Fruit fly (Drosophila melanogaster) whole organism, embryonic: ENCODE data around the gene Tg.

Experiments
- CG1024 ChIP-seq: fragments of 200-800 bp; sonication (Bioruptor generic); IDR thresholded peaks from 2 replicates; pipeline ENCODE4 v1.3.6; 2022; ENCODE audit warnings: missing biosample characterization, missing genetic modification characterization
- CG10462 ChIP-seq: fragments of 200-800 bp; sonication (Bioruptor generic); optimal IDR thresholded peaks from 2 replicates; lab custom pipeline; 2016; ENCODE audit warnings: missing biosample characterization, missing genetic modification characterization
- CG11085 ChIP-seq: fragments of 200-800 bp; sonication (Bioruptor generic); IDR thresholded peaks from 2 replicates; pipeline ENCODE4 v1.3.6; 2022; ENCODE audit warnings: missing biosample characterization, missing genetic modification characterization
- CG11560 ChIP-seq: fragments of 200-800 bp; sonication (Bioruptor generic); IDR thresholded peaks from 3 replicates; pipeline ENCODE4 v1.3.6; 2022; ENCODE audit warnings: missing biosample characterization, missing genetic modification characterization
- CG12659 ChIP-seq: fragments of 200-800 bp; sonication (Bioruptor generic); optimal IDR thresholded peaks from 3 replicates; lab custom pipeline; 2017; ENCODE audit warnings: mild to moderate bottlenecking, missing biosample characterization, missing genetic modification reagents, missing genetic modification characterization
- CG13287 ChIP-seq: fragments of 200-800 bp; sonication (Bioruptor generic); IDR thresholded peaks from 2 replicates; pipeline ENCODE4 v1.3.6; 2022; ENCODE audit warnings: missing biosample characterization, missing genetic modification characterization; ENCODE audit not compliant: partially characterized antibody
- CG13894 ChIP-seq: fragments of 200-800 bp; sonication (Bioruptor generic); optimal IDR thresholded peaks from 3 replicates; lab custom pipeline; 2018; ENCODE audit warnings: missing biosample characterization, mild to moderate bottlenecking, missing genetic modification characterization, moderate library complexity
- CG14441 ChIP-seq: fragments of 200-800 bp; sonication (Bioruptor generic); IDR thresholded peaks from 2 replicates; pipeline ENCODE4 v1.3.6; 2022; ENCODE audit warnings: missing biosample characterization, missing genetic modification characterization
- CG14710 ChIP-seq: fragments of 200-800 bp; sonication (Bioruptor generic); optimal IDR thresholded peaks from 3 replicates; lab custom pipeline; 2019; ENCODE audit warnings: missing biosample characterization, mild to moderate bottlenecking, missing genetic modification characterization, moderate library complexity
- CG15601 ChIP-seq: fragments of 200-800 bp; sonication (Bioruptor generic); optimal IDR thresholded peaks from 3 replicates; lab custom pipeline; 2019; ENCODE audit warnings: missing biosample characterization, mild to moderate bottlenecking, missing genetic modification characterization, moderate library complexity
- CG18011 ChIP-seq: fragments of 200-800 bp; sonication (Bioruptor generic); optimal IDR thresholded peaks from 2 replicates; lab custom pipeline; 2017; ENCODE audit warnings: missing biosample characterization, missing genetic modification characterization, mild to moderate bottlenecking, moderate library complexity, missing genotype
- CG3281 ChIP-seq: fragments of 200-800 bp; sonication (Bioruptor generic); optimal IDR thresholded peaks from 3 replicates; lab custom pipeline; 2017; ENCODE audit warnings: missing biosample characterization, mild to moderate bottlenecking, missing genetic modification characterization
- CG34422 ChIP-seq: fragments of 200-800 bp; sonication (Bioruptor generic); IDR thresholded peaks from 3 replicates; pipeline ENCODE4 v1.3.6; 2022; ENCODE audit warnings: missing biosample characterization, missing genetic modification characterization
- CG3995 ChIP-seq: fragments of 200-800 bp; sonication (Bioruptor generic); optimal IDR thresholded peaks from 3 replicates; lab custom pipeline; 2016; ENCODE audit warnings: missing biosample characterization, missing genetic modification characterization
- CG5953 ChIP-seq: fragments of 200-800 bp; sonication (Bioruptor generic); IDR thresholded peaks from 2 replicates; pipeline ENCODE4 v1.3.6; 2022; ENCODE audit warnings: missing biosample characterization, missing genetic modification characterization
- CG6765 ChIP-seq: fragments of 200-800 bp; sonication (Bioruptor generic); optimal IDR thresholded peaks from 3 replicates; lab custom pipeline; 2017; ENCODE audit warnings: missing biosample characterization, mild to moderate bottlenecking, missing genetic modification characterization
- CG7839 ChIP-seq: fragments of 200-800 bp; sonication (Bioruptor generic); optimal IDR thresholded peaks from 3 replicates; lab custom pipeline; 2018; ENCODE audit warnings: missing biosample characterization, mild to moderate bottlenecking, missing genetic modification characterization, moderate library complexity
- CG7987 ChIP-seq: fragments of 200-800 bp; sonication (Bioruptor generic); optimal IDR thresholded peaks from 2 replicates; lab custom pipeline; 2018; ENCODE audit warnings: missing biosample characterization, mild to moderate bottlenecking, missing genetic modification characterization, moderate library complexity
- ERR ChIP-seq: fragments of 200-800 bp; sonication (Bioruptor generic); optimal IDR thresholded peaks from 2 replicates; lab custom pipeline; 2016; ENCODE audit warnings: missing biosample characterization, missing genetic modification characterization
- Fer1 ChIP-seq: fragments of 200-800 bp; sonication (Bioruptor generic); optimal IDR thresholded peaks from 2 replicates; lab custom pipeline; 2017; ENCODE audit warnings: missing biosample characterization, mild to moderate bottlenecking, missing genetic modification characterization
- Mad ChIP-seq: fragments of 200-800 bp; sonication (Bioruptor generic); optimal IDR thresholded peaks from 2 replicates; lab custom pipeline; 2016; ENCODE audit warnings: missing biosample characterization, missing genetic modification characterization
- NFAT ChIP-seq: fragments of 200-800 bp; sonication (Bioruptor generic); IDR thresholded peaks from 2 replicates; pipeline ENCODE4 v1.3.6; 2022; ENCODE audit warnings: missing biosample characterization, missing genetic modification characterization
- Nf-YA ChIP-seq: fragments of 200-800 bp; sonication (Bioruptor generic); IDR thresholded peaks from 2 replicates; pipeline ENCODE4 v1.3.6; 2022; ENCODE audit warnings: missing biosample characterization, missing genetic modification characterization
- Nf-YB ChIP-seq: fragments of 200-800 bp; sonication (Bioruptor generic); optimal IDR thresholded peaks from 3 replicates; lab custom pipeline; 2019; ENCODE audit warnings: missing biosample characterization, mild to moderate bottlenecking, missing genetic modification characterization, moderate library complexity
- Sox100B ChIP-seq: fragments of 200-800 bp; sonication (Bioruptor generic); optimal IDR thresholded peaks from 3 replicates; lab custom pipeline; 2018; ENCODE audit warnings: missing biosample characterization, mild to moderate bottlenecking, missing genetic modification characterization
- Vsx1 ChIP-seq: fragments of 200-800 bp; sonication (Bioruptor generic); optimal IDR thresholded peaks from 2 replicates; lab custom pipeline; 2017; ENCODE audit warnings: missing biosample characterization, mild to moderate bottlenecking, missing genetic modification characterization, missing genetic modification reagents
- al ChIP-seq: fragments of 200-800 bp; sonication (Bioruptor generic); IDR thresholded peaks from 2 replicates; pipeline ENCODE4 v1.3.6; 2022; ENCODE audit warnings: missing biosample characterization, missing genetic modification characterization
- amos ChIP-seq: fragments of 200-800 bp; sonication (Bioruptor generic); IDR thresholded peaks from 2 replicates; pipeline ENCODE4 v1.3.6; 2022; ENCODE audit warnings: missing biosample characterization, missing genetic modification characterization; ENCODE audit not compliant: partially characterized antibody
- bbx ChIP-seq: fragments of 200-800 bp; sonication (Bioruptor generic); IDR thresholded peaks from 2 replicates; pipeline ENCODE4 v1.3.6; 2022; ENCODE audit warnings: missing biosample characterization, missing genetic modification characterization; ENCODE audit not compliant: partially characterized antibody
- bcd ChIP-seq: fragments of 200-800 bp; sonication (Bioruptor generic); optimal IDR thresholded peaks from 2 replicates; lab custom pipeline; 2017; ENCODE audit warnings: missing biosample characterization, mild to moderate bottlenecking, missing genetic modification characterization
- bigmax ChIP-seq: fragments of 200-800 bp; sonication (Bioruptor generic); optimal IDR thresholded peaks from 2 replicates; lab custom pipeline; 2018; ENCODE audit warnings: missing biosample characterization, mild to moderate bottlenecking, missing genetic modification characterization
- cad ChIP-seq: fragments of >200 bp; optimal IDR thresholded peaks from 2 replicates; lab custom pipeline; 2017; ENCODE audit warnings: missing biosample characterization, missing genetic modification characterization
- cg ChIP-seq: fragments of 200-800 bp; sonication (Bioruptor generic); optimal IDR thresholded peaks from 3 replicates; lab custom pipeline; 2019; ENCODE audit warnings: missing biosample characterization, mild to moderate bottlenecking, missing genetic modification characterization, moderate library complexity
- chinmo ChIP-seq: fragments of 200-800 bp; sonication (Bioruptor generic); IDR thresholded peaks from 4 replicates; pipeline ENCODE4 v1.3.6; 2022; ENCODE audit warnings: missing biosample characterization, missing genetic modification characterization; ENCODE audit not compliant: partially characterized antibody
- croc ChIP-seq: fragments of 200-800 bp; sonication (Bioruptor generic); conservative IDR thresholded peaks from 3 replicates; pipeline ENCODE4 v1.3.6; 2022; ENCODE audit warnings: missing biosample characterization, missing genetic modification characterization
- crol ChIP-seq: fragments of 200-800 bp; sonication (Bioruptor generic); IDR thresholded peaks from 2 replicates; pipeline ENCODE4 v1.3.6; 2022; ENCODE audit warnings: missing biosample characterization, missing genetic modification characterization
- da ChIP-seq: fragments of 200-800 bp; sonication (Bioruptor generic); optimal IDR thresholded peaks from 2 replicates; lab custom pipeline; 2016; ENCODE audit warnings: missing biosample characterization, missing genetic modification characterization
- dmrt11E ChIP-seq: fragments of 200-800 bp; sonication (Bioruptor generic); optimal IDR thresholded peaks from 3 replicates; lab custom pipeline; 2018; ENCODE audit warnings: missing biosample characterization, mild to moderate bottlenecking, missing genetic modification characterization, moderate library complexity
- gem ChIP-seq: fragments of 200-800 bp; sonication (Bioruptor generic); optimal IDR thresholded peaks from 2 replicates; lab custom pipeline; 2019; ENCODE audit warnings: missing biosample characterization, mild to moderate bottlenecking, missing genetic modification characterization, moderate library complexity
- gfzf ChIP-seq: fragments of 200-800 bp; sonication (Bioruptor generic); optimal IDR thresholded peaks from 2 replicates; lab custom pipeline; 2016; ENCODE audit warnings: missing biosample characterization, mild to moderate bottlenecking, missing genetic modification characterization, moderate library complexity
- hth ChIP-seq: fragments of >200 bp; optimal IDR thresholded peaks from 2 replicates; lab custom pipeline; 2017; ENCODE audit warnings: inconsistent platforms
- jumu ChIP-seq: fragments of 200-800 bp; sonication (Bioruptor generic); optimal IDR thresholded peaks from 3 replicates; lab custom pipeline; 2016; ENCODE audit warnings: missing biosample characterization, missing genetic modification characterization
- lov ChIP-seq, 2 experiments: fragments of 200-800 bp in 1 of 2; fragments of >200 bp in 1 of 2; sonication (Bioruptor generic) in 1 of 2; IDR thresholded peaks in 1 of 2; optimal IDR thresholded peaks in 1 of 2; 2 replicates in 1 of 2; 3 replicates in 1 of 2; pipeline versions ENCODE4 v1.3.6 to Lab custom; 2017 to 2022; ENCODE audit warnings: missing biosample characterization in 1 of 2, missing genetic modification characterization in 1 of 2
- mld ChIP-seq: fragments of 200-800 bp; sonication (Bioruptor generic); IDR thresholded peaks from 3 replicates; pipeline ENCODE4 v1.3.6; 2022; ENCODE audit warnings: missing biosample characterization, missing genetic modification characterization; ENCODE audit not compliant: partially characterized antibody
- nmo ChIP-seq: fragments of 200-800 bp; sonication (Bioruptor generic); optimal IDR thresholded peaks from 2 replicates; lab custom pipeline; 2018; ENCODE audit warnings: missing biosample characterization, mild to moderate bottlenecking, missing genetic modification characterization, moderate library complexity
- peb ChIP-seq: fragments of 200-800 bp; sonication (Bioruptor generic); IDR thresholded peaks from 2 replicates; pipeline ENCODE4 v1.3.6; 2022; ENCODE audit warnings: missing biosample characterization, missing genetic modification characterization
- phol ChIP-seq: fragments of 200-800 bp; sonication (Bioruptor generic); optimal IDR thresholded peaks from 3 replicates; lab custom pipeline; 2018; ENCODE audit warnings: missing biosample characterization, mild to moderate bottlenecking, missing genetic modification characterization, moderate library complexity
- sob ChIP-seq: fragments of 200-800 bp; sonication (Bioruptor generic); IDR thresholded peaks from 2 replicates; pipeline ENCODE4 v1.3.6; 2022; ENCODE audit warnings: missing biosample characterization, missing genetic modification characterization
- stwl ChIP-seq: fragments of 200-800 bp; sonication (Bioruptor generic); optimal IDR thresholded peaks from 3 replicates; lab custom pipeline; 2018; ENCODE audit warnings: missing biosample characterization, mild to moderate bottlenecking, missing genetic modification characterization, moderate library complexity
- tio ChIP-seq: fragments of 200-800 bp; sonication (Bioruptor generic); optimal IDR thresholded peaks from 2 replicates; lab custom pipeline; 2017; ENCODE audit warnings: missing biosample characterization, missing genetic modification characterization, inconsistent platforms
- usp ChIP-seq: fragments of >200 bp; optimal IDR thresholded peaks from 2 replicates; lab custom pipeline; 2017; ENCODE audit warnings: missing biosample characterization, missing genetic modification characterization

The Tg gene

DNA sequence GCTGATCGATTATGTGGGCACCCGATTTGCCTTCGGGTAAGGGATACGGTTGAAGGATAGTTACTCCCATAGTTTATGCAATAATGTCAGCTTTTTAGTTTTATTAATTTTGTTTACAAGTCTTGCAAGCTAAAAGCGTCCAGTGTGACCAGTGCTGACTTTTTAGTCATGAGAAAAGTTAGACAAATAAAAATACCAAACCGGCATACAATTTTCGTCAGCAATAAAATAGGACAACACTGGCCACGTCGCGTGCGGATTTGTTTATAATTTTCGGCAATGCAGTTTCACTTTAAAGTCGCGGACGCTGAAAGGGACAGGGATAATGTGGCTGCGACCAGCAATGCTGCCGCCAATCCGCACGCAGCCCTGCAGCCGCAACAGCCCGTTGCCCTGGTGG lies 61.5 kb downstream of the Tg start, which contains the start of the genes MED20 and Trf (continued):
- TF ChIP-seq CG3281 (no peak), CG11085 (no peak), CG7839 (tag; lab: Kevin White, UChicago) (no peak), tio (GFP tag; lab: Kevin White, UChicago) (no peak), nmo (no peak), CG18011 (GFP tag; lab: Kevin White, UChicago) (no peak), Mad (GFP tag; lab: Kevin White, UChicago) (no peak), CG11560 (no peak), CG7987 (GFP tag; lab: Kevin White, UChicago) (no peak), CG12659 (peak; percentile 29), da (GFP tag; lab: Kevin White, UChicago) (no peak), mld (no peak), CG5953 (no peak), CG13287 (GFP tag; lab: Robert Waterston, UW) (peak; percentile 63; the same call in 1 of the 2 replicates), crol (no peak), cad (no peak), bcd (no peak), bbx (GFP tag; lab: Robert Waterston, UW) (peak; percentile 29; the same call in 1 of the 2 replicates), sob (GFP tag; lab: Robert Waterston, UW) (no peak), gem (no peak), lov (optimal IDR thresholded peaks at IDR 0.05; lab: Kevin White, UChicago) (no peak), lov (GFP tag; IDR thresholded peaks at IDR 0.05; lab: Robert Waterston, UW) (no peak), phol (tag; lab: Kevin White, UChicago) (no peak), Nf-YB (GFP tag; lab: Kevin White, UChicago) (no peak), bigmax (GFP tag; lab: Kevin White, UChicago) (no peak), stwl (tag; lab: Kevin White, UChicago) (peak; percentile 86), cg (no peak), NFAT (no peak), CG13894 (no peak), CG10462 (GFP tag; lab: Kevin White, UChicago) (no peak), CG14710 (tag; lab: Kevin White, UChicago) (peak; percentile 99), croc (GFP tag; lab: Robert Waterston, UW) (no peak), jumu (GFP tag; lab: Kevin White, UChicago) (no peak), al (GFP tag; lab: Robert Waterston, UW) (no peak), Sox100B (GFP tag; lab: Kevin White, UChicago) (no peak), peb (GFP tag; lab: Robert Waterston, UW) (no peak), Nf-YA (GFP tag; lab: Robert Waterston, UW) (no peak), amos (GFP tag; lab: Robert Waterston, UW) (no peak), hth (lab: Kevin White, UChicago) (no peak), dmrt11E (tag; lab: Kevin White, UChicago) (no peak), gfzf (GFP tag; lab: Kevin White, UChicago) (peak; percentile 81), CG6765 (GFP tag; lab: Kevin White, UChicago) (no peak), ERR (GFP tag; lab: Kevin White, UChicago) (no peak), CG3995 (GFP tag; lab: Kevin White, UChicago) (no peak), Vsx1 (GFP tag; lab: Kevin White, UChicago) (no peak), CG14441 (GFP tag; lab: Robert Waterston, UW) (no peak), CG1024 (GFP tag; lab: Robert Waterston, UW) (no peak), chinmo (0 out of 4 replicates have a peak, but pooled peaks have one; percentile 77), CG34422 (peak; percentile 50; the same call in 1 of the 3 replicates), Fer1 (no peak), usp (GFP tag; lab: Kevin White, UChicago) (no peak), CG15601 (no peak)
